Fruit fly (Drosophila melanogaster): Measurements from ENCODE around the gene Nab2.

Nab2 gene

DNA sequence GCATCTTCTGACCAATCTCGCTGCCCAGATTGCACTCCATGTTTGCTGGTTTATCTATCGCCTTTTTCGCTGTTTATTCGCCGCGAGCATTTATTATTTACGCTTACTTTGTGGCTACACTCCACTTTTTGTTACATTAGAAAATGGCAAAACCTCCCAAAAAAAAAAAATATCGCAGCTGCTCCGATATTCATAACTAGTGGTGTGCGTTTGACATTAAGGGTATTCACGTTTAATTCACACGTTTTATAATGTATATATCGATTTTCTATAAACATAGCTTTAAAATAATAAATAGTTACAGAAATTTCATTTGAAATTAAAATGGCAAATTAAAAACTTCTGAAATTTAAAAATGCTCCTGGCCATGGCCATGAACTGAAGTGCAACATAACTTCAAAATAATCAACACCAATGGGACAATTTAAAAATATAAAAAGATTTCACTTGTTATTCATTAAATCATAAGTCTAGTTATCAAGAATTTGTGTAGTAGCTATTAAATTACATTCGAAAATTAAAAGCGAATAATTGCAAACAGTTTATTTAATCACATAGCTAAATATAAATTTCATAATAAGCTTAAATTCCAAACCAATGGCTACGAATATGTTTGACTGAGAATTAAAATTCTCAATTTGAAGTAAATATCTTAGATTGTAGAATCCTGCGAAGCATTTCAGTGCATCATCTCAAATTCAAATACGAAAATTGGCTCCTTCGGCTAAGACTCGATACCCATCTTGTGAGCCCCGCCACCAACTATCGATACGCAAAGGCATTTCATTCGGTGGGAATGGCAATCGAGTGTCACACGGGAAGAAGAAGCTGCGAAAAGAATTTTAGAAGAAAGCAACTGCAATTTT, at the start of gene Nab2, which contains the start of gene BRWD3:
TSS of gene Nab2 (minus strand) at position 203 of the 866 bp plus-strand sequence.
TSS of gene BRWD3 (plus strand) at position 784 of the 866 bp plus-strand sequence.
- TF ChIP-seq Sox102F (GFP tag; optimal IDR thresholded peaks at IDR 0.05) (no peak), CG11762 (GFP tag; optimal IDR thresholded peaks at IDR 0.05; ENCODE audit: insufficient read depth) (peak; percentile 28), esn (GFP tag; optimal IDR thresholded peaks at IDR 0.05) (peak; percentile 59), Hr38 (GFP tag; optimal IDR thresholded peaks at IDR 0.05) (no peak), CG6808 (GFP tag; optimal IDR thresholded peaks at IDR 0.05) (no peak), lz (GFP tag; optimal IDR thresholded peaks at IDR 0.05) (peak; percentile 54), pdm3 (GFP tag; optimal IDR thresholded peaks at IDR 0.05) (no peak), ss (GFP tag; optimal IDR thresholded peaks at IDR 0.05) (no peak), topi (GFP tag; optimal IDR thresholded peaks at IDR 0.05) (no peak), CG9139 (GFP tag; optimal IDR thresholded peaks at IDR 0.05) (no peak), CG6163 (GFP tag; IDR thresholded peaks at IDR 0.05) (peak; percentile 46; the same call in 1 of the 3 replicates), CG4318 (GFP tag; optimal IDR thresholded peaks at IDR 0.05) (no peak), vri (GFP tag; optimal IDR thresholded peaks at IDR 0.05) (no peak), CG1621 (tag; optimal IDR thresholded peaks at IDR 0.05) (no peak), Gug (GFP tag; IDR thresholded peaks at IDR 0.05) (peak; percentile 25; the same call in 1 of the 2 replicates), eg (GFP tag; IDR thresholded peaks at IDR 0.05) (peak; percentile 39; the same call in 2 of the 3 replicates), Hr39 (GFP tag; optimal IDR thresholded peaks at IDR 0.05) (no peak), dsx (GFP tag; optimal IDR thresholded peaks at IDR 0.05; ENCODE audit: poor library complexity, severe bottlenecking) (no peak), CG31627 (GFP tag; optimal IDR thresholded peaks at IDR 0.05) (peak; percentile 56), CG7368 (GFP tag; optimal IDR thresholded peaks at IDR 0.05) (no peak), Smox (GFP tag; optimal IDR thresholded peaks at IDR 0.05) (no peak), achi (GFP tag; optimal IDR thresholded peaks at IDR 0.05) (no peak), Sox15 (GFP tag; optimal IDR thresholded peaks at IDR 0.05) (peak; percentile 27), CG11902 (GFP tag; optimal IDR thresholded peaks at IDR 0.05) (peak; percentile 22), CG16779 (tag; optimal IDR thresholded peaks at IDR 0.05) (no peak), Sox14 (GFP tag; optimal IDR thresholded peaks at IDR 0.05) (no peak), Eip78C (GFP tag) (no peak), Blimp-1 (GFP tag; optimal IDR thresholded peaks at IDR 0.05) (no peak), CG11294 (GFP tag; IDR thresholded peaks at IDR 0.05) (no peak), CG8119 (GFP tag; IDR thresholded peaks at IDR 0.05) (no peak), Hr4 (GFP tag; optimal IDR thresholded peaks at IDR 0.05) (no peak), CG6854 (GFP tag; optimal IDR thresholded peaks at IDR 0.05) (no peak), Lpt (GFP tag; optimal IDR thresholded peaks at IDR 0.05) (no peak), CG6792 (GFP tag; optimal IDR thresholded peaks at IDR 0.05) (peak; percentile 40), CG8632 (GFP tag; optimal IDR thresholded peaks at IDR 0.05) (no peak), CG32006 (GFP tag; optimal IDR thresholded peaks at IDR 0.05) (no peak), Ets96B (tag; optimal IDR thresholded peaks at IDR 0.05) (no peak), fd85E (GFP tag; optimal IDR thresholded peaks at IDR 0.05) (no peak), salr (GFP tag; optimal IDR thresholded peaks at IDR 0.05) (peak in 1 of 2 experiments; percentile 57), dac (GFP tag; optimal IDR thresholded peaks at IDR 0.05) (no peak), CG8319 (GFP tag; optimal IDR thresholded peaks at IDR 0.05) (no peak), OdsH (GFP tag; optimal IDR thresholded peaks at IDR 0.05) (no peak), CG10669 (GFP tag; optimal IDR thresholded peaks at IDR 0.05) (no peak), Eip93F (GFP tag; optimal IDR thresholded peaks at IDR 0.05) (no peak), CG10631 (GFP tag; optimal IDR thresholded peaks at IDR 0.05) (no peak), CG6276 (GFP tag; optimal IDR thresholded peaks at IDR 0.05) (no peak), CG34406 (GFP tag; optimal IDR thresholded peaks at IDR 0.05) (no peak), acj6 (GFP tag; optimal IDR thresholded peaks at IDR 0.05) (no peak), spab (GFP tag; optimal IDR thresholded peaks at IDR 0.05) (no peak), net (GFP tag; optimal IDR thresholded peaks at IDR 0.05) (no peak), cyc (GFP tag; optimal IDR thresholded peaks at IDR 0.05) (no peak)

Data from whole organism, prepupa.